Worm (Caenorhabditis elegans) whole organism, young adult: ENCODE measurements around the gene rpl-5.

Source experiments
- B0035.1 ChIP-seq: sonication (generic microtip); optimal IDR thresholded peaks from 2 replicates; lab custom pipeline; 2016; ENCODE audit warnings: missing genetic modification characterization, mild to moderate bottlenecking, missing compliant biosample characterization, missing genotype, missing genetic modification reagents
- B0261.1 ChIP-seq: sonication (generic microtip); optimal IDR thresholded peaks from 2 replicates; lab custom pipeline; 2016; ENCODE audit warnings: mild to moderate bottlenecking, missing genetic modification characterization, moderate library complexity, missing compliant biosample characterization
- B0336.3 ChIP-seq: fragments of 200-800 bp; sonication (Bioruptor generic); IDR thresholded peaks from 2 replicates; pipeline ENCODE4 v1.3.6; 2022; ENCODE audit warnings: missing genetic modification characterization, missing compliant biosample characterization
- F39B2.1 ChIP-seq: fragments of 200-800 bp; sonication (Bioruptor generic); IDR thresholded peaks from 2 replicates; pipeline ENCODE4 v1.3.6; 2022; ENCODE audit warnings: missing genetic modification reagents, missing genetic modification characterization, missing compliant biosample characterization
- K11D2.4 ChIP-seq: fragments of 200-800 bp; sonication (Bioruptor generic); IDR thresholded peaks from 2 replicates; pipeline ENCODE4 v1.3.6; 2022; ENCODE audit warnings: missing genetic modification reagents, missing genetic modification characterization, missing compliant biosample characterization
- Y53G8AR.9 ChIP-seq: fragments of 200-800 bp; sonication (Bioruptor generic); conservative IDR thresholded peaks from 2 replicates; pipeline ENCODE4 v1.3.6; 2022; ENCODE audit warnings: missing genetic modification reagents, missing genetic modification characterization, missing compliant biosample characterization
- aptf-3 ChIP-seq: fragments of 200-800 bp; sonication (Bioruptor generic); IDR thresholded peaks from 2 replicates; pipeline ENCODE4 v1.3.6; 2022; ENCODE audit warnings: missing genetic modification characterization, missing compliant biosample characterization
- atf-7 ChIP-seq: sonication (generic microtip); optimal IDR thresholded peaks from 2 replicates; lab custom pipeline; 2017; ENCODE audit warnings: mild to moderate bottlenecking, missing genetic modification characterization, missing compliant biosample characterization
- attf-3 ChIP-seq: fragments of 200-800 bp; sonication (Bioruptor generic); conservative IDR thresholded peaks from 2 replicates; pipeline ENCODE4 v1.3.6; 2022; ENCODE audit warnings: missing genetic modification reagents, missing genetic modification characterization, missing compliant biosample characterization
- cebp-1 ChIP-seq, 2 experiments: fragments of 200-800 bp in 1 of 2; sonication (Bioruptor generic) in 1 of 2; sonication (generic microtip) in 1 of 2; IDR thresholded peaks in 1 of 2; optimal IDR thresholded peaks in 1 of 2; 2 replicates each; pipeline versions ENCODE4 v1.3.6 to Lab custom; 2017 to 2022; ENCODE audit warnings: missing compliant biosample characterization in 2 of 2, missing genetic modification characterization in 2 of 2, mild to moderate bottlenecking in 1 of 2, missing genetic modification reagents in 1 of 2, moderate library complexity in 1 of 2
- ceh-58 ChIP-seq: fragments of 200-800 bp; sonication (Bioruptor generic); IDR thresholded peaks from 2 replicates; pipeline ENCODE4 v1.3.6; 2022; ENCODE audit warnings: missing genetic modification characterization, missing compliant biosample characterization
- ceh-91 ChIP-seq: fragments of 200-800 bp; sonication (Bioruptor generic); IDR thresholded peaks from 2 replicates; pipeline ENCODE4 v1.3.6; 2022; ENCODE audit warnings: missing genetic modification reagents, missing genetic modification characterization, missing compliant biosample characterization
- die-1 ChIP-seq: sonication (generic microtip); optimal IDR thresholded peaks from 2 replicates; lab custom pipeline; 2016; ENCODE audit warnings: missing genotype, mild to moderate bottlenecking, missing genetic modification characterization, missing compliant biosample characterization
- hlh-12 ChIP-seq: sonication (generic microtip); optimal IDR thresholded peaks from 2 replicates; lab custom pipeline; 2016; ENCODE audit warnings: missing genetic modification characterization, missing compliant biosample characterization
- lin-26 ChIP-seq: fragments of 200-800 bp; sonication (Bioruptor generic); IDR thresholded peaks from 2 replicates; pipeline ENCODE4 v1.3.6; 2022; ENCODE audit warnings: missing genetic modification reagents, missing genetic modification characterization, missing compliant biosample characterization
- lin-35 ChIP-seq, 3 experiments: fragments of 150-350 bp in 2 of 3; sonication (generic microtip) in 1 of 3; optimal IDR thresholded peaks; 2 replicates each; lab custom pipeline; 2014 to 2018; ENCODE audit warnings: missing biosample characterization in 3 of 3, missing genetic modification characterization in 3 of 3, missing genetic modification reagents in 3 of 3
- madf-6 ChIP-seq: fragments of 200-800 bp; sonication (Bioruptor generic); IDR thresholded peaks from 2 replicates; pipeline ENCODE4 v1.3.6; 2022; ENCODE audit warnings: missing genetic modification reagents, missing genetic modification characterization, missing compliant biosample characterization
- madf-8 ChIP-seq: fragments of 200-800 bp; sonication (Bioruptor generic); conservative IDR thresholded peaks from 2 replicates; pipeline ENCODE4 v1.3.6; 2022; ENCODE audit warnings: missing genetic modification reagents, missing genetic modification characterization, missing compliant biosample characterization
- mes-4 ChIP-seq: sonication (generic microtip); optimal IDR thresholded peaks from 2 replicates; lab custom pipeline; 2016; ENCODE audit warnings: missing genotype, missing genetic modification characterization, missing compliant biosample characterization
- nfya-1 ChIP-seq: sonication (generic microtip); optimal IDR thresholded peaks from 2 replicates; lab custom pipeline; 2017; ENCODE audit warnings: antibody characterized with exemption, missing compliant biosample characterization, missing genetic modification characterization, borderline replicate concordance; ENCODE audit not compliant: insufficient read depth
- nhr-120 ChIP-seq: fragments of 200-800 bp; sonication (Bioruptor generic); IDR thresholded peaks from 2 replicates; pipeline ENCODE4 v1.3.6; 2022; ENCODE audit warnings: missing genetic modification characterization, missing compliant biosample characterization
- nhr-90 ChIP-seq: sonication (generic microtip); optimal IDR thresholded peaks from 2 replicates; lab custom pipeline; 2016; ENCODE audit warnings: missing genotype, mild to moderate bottlenecking, missing genetic modification characterization, missing compliant biosample characterization
- rpc-1 ChIP-seq, 2 experiments: fragments of 150-350 bp in 1 of 2; sonication (generic microtip) in 1 of 2; optimal IDR thresholded peaks; 2 replicates each; lab custom pipeline; 2014 to 2018; ENCODE audit warnings: missing biosample characterization in 1 of 2, missing genetic modification characterization in 1 of 2, missing genetic modification reagents in 1 of 2, missing genotype in 1 of 2
- sea-2 ChIP-seq: fragments of 200-800 bp; sonication (Bioruptor generic); IDR thresholded peaks from 2 replicates; pipeline ENCODE4 v1.3.6; 2022; ENCODE audit warnings: missing genetic modification characterization, missing compliant biosample characterization
- snpc-4 ChIP-seq, 5 experiments: fragments of 150-350 bp in 1 of 5; sonication (generic microtip) in 4 of 5; optimal IDR thresholded peaks; 2 replicates each; lab custom pipeline; 2014 to 2018; ENCODE audit warnings: missing genetic modification characterization in 5 of 5, missing biosample characterization in 3 of 5, antibody characterized with exemption in 2 of 5, mild to moderate bottlenecking in 2 of 5, missing compliant biosample characterization in 2 of 5, missing genotype in 2 of 5, moderate library complexity in 2 of 5, missing genetic modification reagents in 1 of 5
- somi-1 ChIP-seq: fragments of 200-800 bp; sonication (Bioruptor generic); optimal IDR thresholded peaks from 2 replicates; lab custom pipeline; 2018; ENCODE audit warnings: mild to moderate bottlenecking, missing genetic modification characterization, missing compliant biosample characterization
- tlf-1 ChIP-seq: fragments of 200-800 bp; sonication (Bioruptor generic); optimal IDR thresholded peaks from 2 replicates; lab custom pipeline; 2018; ENCODE audit warnings: mild to moderate bottlenecking, missing genetic modification characterization, missing compliant biosample characterization
- unc-130 ChIP-seq: sonication (generic microtip); optimal IDR thresholded peaks from 2 replicates; lab custom pipeline; 2016; ENCODE audit warnings: missing genetic modification reagents, missing genetic modification characterization, missing compliant biosample characterization
- xnd-1 ChIP-seq: sonication (generic microtip); optimal IDR thresholded peaks from 2 replicates; lab custom pipeline; 2016; ENCODE audit warnings: missing genotype, missing genetic modification reagents, missing genetic modification characterization, missing compliant biosample characterization

Gene rpl-5

ce11 chrII:8577509-8578099, 7.9 kb downstream of the rpl-5 start, which contains the start of gene F54C9.9 (continued):
- peak; percentile 71 for TF ChIP-seq madf-6
- TF ChIP-seq unc-130 (GFP tag; lab: Kevin White, UChicago): peak; percentile 49
- TF ChIP-seq B0035.1: no peak
- TF ChIP-seq snpc-4 (GFP tag; optimal IDR thresholded peaks at IDR 0.05; lab: Kevin White, UChicago): peak; percentile 44
- peak in 2 of 4 experiments; percentile 19 to 27 for TF ChIP-seq snpc-4 (tag; optimal IDR thresholded peaks at IDR 0.05; lab: Kevin White, UChicago)
- TF ChIP-seq nfya-1 (tag; lab: Kevin White, UChicago): no peak
- TF ChIP-seq B0336.3 (GFP tag; lab: Robert Waterston, UW): peak; percentile 73; the same call in 1 of the 2 replicates
- peak; percentile 33 for TF ChIP-seq xnd-1 (tag; lab: Kevin White, UChicago)
- no peak for TF ChIP-seq nhr-90 (tag; lab: Kevin White, UChicago)
- no peak for TF ChIP-seq rpc-1 (optimal IDR thresholded peaks at IDR 0.05; lab: Kevin White, UChicago)
- TF ChIP-seq rpc-1 (tag; optimal IDR thresholded peaks at IDR 0.05; lab: Kevin White, UChicago): peak; percentile 0
- peak; percentile 47 for TF ChIP-seq madf-8
- no peak for TF ChIP-seq K11D2.4 (GFP tag; lab: Robert Waterston, UW)
- TF ChIP-seq F39B2.1 (GFP tag; lab: Robert Waterston, UW): no peak
- TF ChIP-seq B0261.1 (tag; lab: Kevin White, UChicago): no peak
- no peak for TF ChIP-seq cebp-1 (GFP tag; IDR thresholded peaks at IDR 0.05; lab: Robert Waterston, UW)
- peak; percentile 39 for TF ChIP-seq cebp-1 (tag; optimal IDR thresholded peaks at IDR 0.05; lab: Kevin White, UChicago)
- TF ChIP-seq atf-7 (tag; lab: Kevin White, UChicago): no peak
- TF ChIP-seq die-1 (tag; lab: Kevin White, UChicago): peak; percentile 49
- TF ChIP-seq Y53G8AR.9 (GFP tag; lab: Robert Waterston, UW): peak; percentile 71

- TF ChIP-seq aptf-3 (GFP tag; lab: Robert Waterston, UW) (0 out of 2 replicates have a peak, but pooled peaks have one; percentile 6), nfya-1 (tag; lab: Kevin White, UChicago) (no peak), attf-3 (no peak)
- TF ChIP-seq, all 124 proteins: peak for 1
These were observed 12.0 kb downstream of the rpl-5 start, which contains the start of gene arl-1 for ce11 chrII:8581700-8582099. arl-1 (plus strand) TSS chrII:8582000.

ce11 chrII:8583035-8583434, 13.3 kb downstream of the rpl-5 start:
- TF ChIP-seq aptf-3 (GFP tag; lab: Robert Waterston, UW) (peak; percentile 22; the same call in 1 of the 2 replicates), madf-6 (0 out of 2 replicates have a peak, but pooled peaks have one; percentile 24), cebp-1 (GFP tag; IDR thresholded peaks at IDR 0.05; lab: Robert Waterston, UW) (no peak), cebp-1 (tag; optimal IDR thresholded peaks at IDR 0.05; lab: Kevin White, UChicago) (peak; percentile 7), nhr-120 (GFP tag; lab: Robert Waterston, UW) (no peak), ceh-91 (GFP tag; lab: Robert Waterston, UW) (no peak), lin-26 (GFP tag; lab: Robert Waterston, UW) (peak; percentile 55; the same call in 1 of the 2 replicates), ceh-58 (GFP tag; lab: Robert Waterston, UW) (no peak), mes-4 (tag; lab: Kevin White, UChicago) (no peak), hlh-12 (no peak)

- TF ChIP-seq unc-130 (GFP tag; lab: Kevin White, UChicago) (no peak), sea-2 (GFP tag; lab: Robert Waterston, UW) (no peak), somi-1 (GFP tag; lab: Kevin White, UChicago) (peak; percentile 35), cebp-1 (GFP tag; IDR thresholded peaks at IDR 0.05; lab: Robert Waterston, UW) (peak; percentile 41; the same call in 1 of the 2 replicates), cebp-1 (tag; optimal IDR thresholded peaks at IDR 0.05; lab: Kevin White, UChicago) (peak; percentile 87), tlf-1 (GFP tag; lab: Kevin White, UChicago) (no peak), lin-35 (GFP tag; optimal IDR thresholded peaks at IDR 0.05; lab: Kevin White, UChicago) (peak in 1 of 3 experiments; percentile 20)
These were observed 15.4 kb downstream of the rpl-5 start, which contains the start of gene F54C9.11 for ce11 chrII:8585036-8585627. F54C9.11 (minus strand) TSS chrII:8585086.
